Fruit fly (Drosophila melanogaster) whole organism, prepupa: ENCODE data around the gene CG12560.

ENCODE experiments used
- CG6792 ChIP-seq: fragments of 200-800 bp; sonication (Bioruptor generic); optimal IDR thresholded peaks from 3 replicates; lab custom pipeline; 2016; ENCODE audit warnings: missing biosample characterization, missing genetic modification characterization
- CG6808 ChIP-seq: fragments of 200-800 bp; sonication (Bioruptor generic); optimal IDR thresholded peaks from 3 replicates; lab custom pipeline; 2017; ENCODE audit warnings: missing biosample characterization, missing genetic modification characterization, mild to moderate bottlenecking, moderate library complexity, missing genetic modification reagents
- Smox ChIP-seq: fragments of 200-800 bp; sonication (Bioruptor generic); optimal IDR thresholded peaks from 3 replicates; lab custom pipeline; 2016; ENCODE audit warnings: missing biosample characterization, missing genetic modification characterization
- Sox102F ChIP-seq: fragments of 200-800 bp; sonication (Bioruptor generic); optimal IDR thresholded peaks from 2 replicates; lab custom pipeline; 2016; ENCODE audit warnings: missing biosample characterization, mild to moderate bottlenecking, missing genetic modification characterization

DNA sequence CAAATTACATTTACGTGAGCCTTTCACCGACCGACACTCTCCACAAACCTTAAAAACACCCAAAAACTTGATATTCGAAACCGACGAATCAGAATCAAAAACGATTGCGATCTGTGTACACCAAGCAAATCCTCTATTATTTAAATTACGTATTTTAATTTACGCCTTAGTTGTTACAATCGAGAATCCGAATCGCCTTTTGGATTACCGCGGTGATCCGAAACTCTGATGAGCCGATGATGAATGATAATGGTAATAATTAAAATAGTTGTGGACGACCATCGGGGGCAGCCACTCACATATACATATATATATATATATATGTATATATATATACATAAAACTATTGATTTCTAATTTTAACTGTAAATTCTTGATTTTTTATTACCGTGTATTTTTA is 30.4 kb upstream of the CG12560 start, which contains the start of gene CG7367:
- TF ChIP-seq CG6808 (GFP tag; lab: Kevin White, UChicago), result no peak
- TF ChIP-seq Smox (GFP tag; lab: Kevin White, UChicago), result no peak
- TF ChIP-seq CG6792 (GFP tag; lab: Kevin White, UChicago), result no peak
- no peak for TF ChIP-seq Sox102F (GFP tag; lab: Kevin White, UChicago)
